Worm (Caenorhabditis elegans): ENCODE results near the gene srh-279.

ce11 chrV:16244078-16244477, 51.9 kb downstream of the srh-279 start, which contains the start of gene srh-104:
- TF ChIP-seq ces-1 (GFP tag; optimal IDR thresholded peaks at IDR 0.05) (no peak), mef-2 (tag; optimal IDR thresholded peaks at IDR 0.05) (no peak)
